Fruit fly (Drosophila melanogaster) whole organism, embryonic: ENCODE data around the gene hop.

Source experiments
- B-H1 ChIP-seq: fragments of 200-800 bp; sonication (Bioruptor generic); IDR thresholded peaks from 3 replicates; pipeline ENCODE4 v1.3.6; 2022; ENCODE audit warnings: missing biosample characterization, missing genetic modification characterization
- Blimp-1 ChIP-seq: fragments of 200-800 bp; sonication (Bioruptor generic); optimal IDR thresholded peaks from 3 replicates; lab custom pipeline; 2018; ENCODE audit warnings: missing biosample characterization, missing genetic modification characterization, mild to moderate bottlenecking, moderate library complexity, missing genetic modification reagents
- CG10209 ChIP-seq: fragments of 200-800 bp; sonication (Bioruptor generic); optimal IDR thresholded peaks from 3 replicates; lab custom pipeline; 2017; ENCODE audit warnings: missing biosample characterization, mild to moderate bottlenecking, missing genetic modification characterization, missing genetic modification reagents
- CG10462 ChIP-seq: fragments of 200-800 bp; sonication (Bioruptor generic); optimal IDR thresholded peaks from 2 replicates; lab custom pipeline; 2016; ENCODE audit warnings: missing biosample characterization, missing genetic modification characterization
- CG10565 ChIP-seq: fragments of 200-800 bp; sonication (Bioruptor generic); optimal IDR thresholded peaks from 3 replicates; lab custom pipeline; 2016; ENCODE audit warnings: missing biosample characterization, mild to moderate bottlenecking, missing genetic modification characterization
- CG11504 ChIP-seq: fragments of 200-800 bp; sonication (Bioruptor generic); optimal IDR thresholded peaks from 3 replicates; lab custom pipeline; 2019; ENCODE audit warnings: missing biosample characterization, mild to moderate bottlenecking, missing genetic modification characterization, moderate library complexity
- CG11723 ChIP-seq: fragments of 200-800 bp; sonication (Bioruptor generic); optimal IDR thresholded peaks from 2 replicates; lab custom pipeline; 2017; ENCODE audit warnings: missing biosample characterization, mild to moderate bottlenecking, missing genetic modification characterization
- CG12071 ChIP-seq: fragments of 200-800 bp; sonication (Bioruptor generic); optimal IDR thresholded peaks from 3 replicates; lab custom pipeline; 2018; ENCODE audit warnings: missing biosample characterization, mild to moderate bottlenecking, missing genetic modification characterization
- CG12744 ChIP-seq: fragments of 200-800 bp; sonication (Bioruptor generic); optimal IDR thresholded peaks from 2 replicates; lab custom pipeline; 2016; ENCODE audit warnings: missing biosample characterization, missing genetic modification characterization
- CG13296 ChIP-seq: fragments of 200-800 bp; sonication (Bioruptor generic); optimal IDR thresholded peaks from 3 replicates; lab custom pipeline; 2018; ENCODE audit warnings: missing biosample characterization, mild to moderate bottlenecking, missing genetic modification characterization
- CG15073 ChIP-seq: fragments of 200-800 bp; sonication (Bioruptor generic); optimal IDR thresholded peaks from 2 replicates; lab custom pipeline; 2016; ENCODE audit warnings: missing biosample characterization, missing genetic modification characterization
- CG15696 ChIP-seq: fragments of 200-800 bp; sonication (Bioruptor generic); optimal IDR thresholded peaks from 2 replicates; lab custom pipeline; 2019; ENCODE audit warnings: missing biosample characterization, mild to moderate bottlenecking, missing genetic modification characterization, moderate library complexity
- CG17802 ChIP-seq: fragments of 200-800 bp; sonication (Bioruptor generic); optimal IDR thresholded peaks from 2 replicates; lab custom pipeline; 2018; ENCODE audit warnings: missing biosample characterization, mild to moderate bottlenecking, missing genetic modification characterization, moderate library complexity
- CG1792 ChIP-seq: fragments of 200-800 bp; sonication (Bioruptor generic); optimal IDR thresholded peaks from 2 replicates; lab custom pipeline; 2016; ENCODE audit warnings: missing biosample characterization, missing genetic modification characterization
- CG3847 ChIP-seq: fragments of 200-800 bp; sonication (Bioruptor generic); IDR thresholded peaks from 2 replicates; pipeline ENCODE4 v1.3.6; 2022; ENCODE audit warnings: missing biosample characterization, missing genetic modification characterization
- CG3995 ChIP-seq: fragments of 200-800 bp; sonication (Bioruptor generic); optimal IDR thresholded peaks from 3 replicates; lab custom pipeline; 2016; ENCODE audit warnings: missing biosample characterization, missing genetic modification characterization
- CG4854 ChIP-seq: fragments of 200-800 bp; sonication (Bioruptor generic); optimal IDR thresholded peaks from 2 replicates; lab custom pipeline; 2016; ENCODE audit warnings: missing biosample characterization, missing genetic modification characterization, inconsistent platforms
- CG5953 ChIP-seq: fragments of 200-800 bp; sonication (Bioruptor generic); IDR thresholded peaks from 2 replicates; pipeline ENCODE4 v1.3.6; 2022; ENCODE audit warnings: missing biosample characterization, missing genetic modification characterization
- CG6254 ChIP-seq: fragments of 200-800 bp; sonication (Bioruptor generic); optimal IDR thresholded peaks from 3 replicates; lab custom pipeline; 2017; ENCODE audit warnings: mild to moderate bottlenecking, missing biosample characterization, missing genetic modification reagents, missing genetic modification characterization
- CG6689 ChIP-seq: fragments of 200-800 bp; sonication (Bioruptor generic); IDR thresholded peaks from 2 replicates; pipeline ENCODE4 v1.3.6; 2022; ENCODE audit warnings: missing biosample characterization, missing genetic modification characterization
- CG7556 ChIP-seq: fragments of 200-800 bp; sonication (Bioruptor generic); optimal IDR thresholded peaks from 2 replicates; lab custom pipeline; 2017; ENCODE audit warnings: missing biosample characterization, mild to moderate bottlenecking, missing genetic modification characterization
- CG9727 ChIP-seq: fragments of 200-800 bp; sonication (Bioruptor generic); optimal IDR thresholded peaks from 3 replicates; lab custom pipeline; 2017; ENCODE audit warnings: missing biosample characterization, mild to moderate bottlenecking, missing genetic modification characterization
- CkIIα-i1 ChIP-seq: fragments of 200-800 bp; sonication (Bioruptor generic); IDR thresholded peaks from 2 replicates; pipeline ENCODE4 v1.3.6; 2022; ENCODE audit warnings: missing biosample characterization, missing genetic modification characterization
- Doc2 ChIP-seq: fragments of 200-800 bp; sonication (Bioruptor generic); IDR thresholded peaks from 2 replicates; pipeline ENCODE4 v1.3.6; 2022; ENCODE audit warnings: missing biosample characterization, missing genetic modification characterization
- E2f1 ChIP-seq: fragments of 200-800 bp; sonication (Bioruptor generic); IDR thresholded peaks from 2 replicates; pipeline ENCODE4 v1.3.6; 2022; ENCODE audit warnings: missing biosample characterization, missing genetic modification characterization
- Gug ChIP-seq: fragments of 200-800 bp; sonication (Bioruptor generic); IDR thresholded peaks from 4 replicates; pipeline ENCODE4 v1.3.6; 2022; ENCODE audit warnings: missing biosample characterization, missing genetic modification characterization
- HLHmδ ChIP-seq: fragments of 200-800 bp; sonication (Bioruptor generic); optimal IDR thresholded peaks from 2 replicates; lab custom pipeline; 2018; ENCODE audit warnings: missing biosample characterization, mild to moderate bottlenecking, missing genetic modification characterization, moderate library complexity
- Hey ChIP-seq: fragments of 200-800 bp; sonication (Bioruptor generic); optimal IDR thresholded peaks from 3 replicates; lab custom pipeline; 2018; ENCODE audit warnings: missing biosample characterization, mild to moderate bottlenecking, missing genetic modification characterization
- HmgZ ChIP-seq: fragments of 200-800 bp; sonication (Bioruptor generic); optimal IDR thresholded peaks from 2 replicates; lab custom pipeline; 2018; ENCODE audit warnings: missing biosample characterization, mild to moderate bottlenecking, missing genetic modification characterization
- Hr39 ChIP-seq: fragments of >200 bp; optimal IDR thresholded peaks from 2 replicates; lab custom pipeline; 2017
- MTF-1 ChIP-seq: fragments of 200-800 bp; sonication (Bioruptor generic); optimal IDR thresholded peaks from 2 replicates; lab custom pipeline; 2018; ENCODE audit warnings: missing biosample characterization, mild to moderate bottlenecking, missing genetic modification characterization, borderline replicate concordance
- Poxn ChIP-seq: fragments of 200-800 bp; sonication (Bioruptor generic); IDR thresholded peaks from 2 replicates; pipeline ENCODE4 v1.3.6; 2022; ENCODE audit warnings: missing biosample characterization, missing genetic modification characterization
- TFAM ChIP-seq: fragments of 200-800 bp; sonication (Bioruptor generic); optimal IDR thresholded peaks from 2 replicates; lab custom pipeline; 2017; ENCODE audit warnings: missing biosample characterization, missing genetic modification characterization, inconsistent platforms
- ac ChIP-seq: fragments of 200-800 bp; sonication (Bioruptor generic); optimal IDR thresholded peaks from 3 replicates; lab custom pipeline; 2017; ENCODE audit warnings: missing biosample characterization, mild to moderate bottlenecking, missing genetic modification characterization
- amos ChIP-seq: fragments of 200-800 bp; sonication (Bioruptor generic); IDR thresholded peaks from 2 replicates; pipeline ENCODE4 v1.3.6; 2022; ENCODE audit warnings: missing biosample characterization, missing genetic modification characterization; ENCODE audit not compliant: partially characterized antibody
- caup ChIP-seq: fragments of 200-800 bp; sonication (Bioruptor generic); optimal IDR thresholded peaks from 3 replicates; lab custom pipeline; 2017; ENCODE audit warnings: missing biosample characterization, mild to moderate bottlenecking, missing genetic modification characterization, moderate library complexity; ENCODE audit not compliant: severe bottlenecking
- cwo ChIP-seq: fragments of 200-800 bp; sonication (Bioruptor generic); optimal IDR thresholded peaks from 3 replicates; lab custom pipeline; 2017; ENCODE audit warnings: missing biosample characterization, missing genetic modification characterization, mild to moderate bottlenecking, moderate library complexity, missing genetic modification reagents
- dmrt11E ChIP-seq: fragments of 200-800 bp; sonication (Bioruptor generic); optimal IDR thresholded peaks from 3 replicates; lab custom pipeline; 2018; ENCODE audit warnings: missing biosample characterization, mild to moderate bottlenecking, missing genetic modification characterization, moderate library complexity
- emc ChIP-seq: fragments of 200-800 bp; sonication (Bioruptor generic); optimal IDR thresholded peaks from 2 replicates; lab custom pipeline; 2016; ENCODE audit warnings: missing biosample characterization, missing genetic modification characterization
- grn ChIP-seq: fragments of 200-800 bp; sonication (Bioruptor generic); optimal IDR thresholded peaks from 3 replicates; lab custom pipeline; 2017; ENCODE audit warnings: missing biosample characterization, missing genetic modification characterization
- her ChIP-seq: fragments of 200-800 bp; sonication (Bioruptor generic); optimal IDR thresholded peaks from 2 replicates; lab custom pipeline; 2016; ENCODE audit warnings: missing biosample characterization, missing genetic modification characterization
- hth ChIP-seq: fragments of >200 bp; optimal IDR thresholded peaks from 2 replicates; lab custom pipeline; 2017; ENCODE audit warnings: inconsistent platforms
- insv ChIP-seq, 2 experiments: fragments of 200-800 bp; sonication (Bioruptor generic); optimal IDR thresholded peaks; 3 replicates each; lab custom pipeline; 2016 to 2018; ENCODE audit warnings: missing biosample characterization in 2 of 2, missing genetic modification characterization in 2 of 2
- mam ChIP-seq: fragments of 200-800 bp; sonication (Bioruptor generic); optimal IDR thresholded peaks from 3 replicates; lab custom pipeline; 2016; ENCODE audit warnings: missing biosample characterization, missing genetic modification characterization
- otp ChIP-seq: fragments of 200-800 bp; sonication (Bioruptor generic); IDR thresholded peaks from 3 replicates; pipeline ENCODE4, ENCODE4 v1.3.6; 2022; ENCODE audit warnings: missing biosample characterization, missing genetic modification characterization
- peb ChIP-seq: fragments of 200-800 bp; sonication (Bioruptor generic); IDR thresholded peaks from 2 replicates; pipeline ENCODE4 v1.3.6; 2022; ENCODE audit warnings: missing biosample characterization, missing genetic modification characterization
- salm ChIP-seq: fragments of 200-800 bp; sonication (Bioruptor generic); optimal IDR thresholded peaks from 2 replicates; lab custom pipeline; 2018; ENCODE audit warnings: missing biosample characterization, mild to moderate bottlenecking, missing genetic modification characterization
- sisA ChIP-seq: fragments of 200-800 bp; sonication (Bioruptor generic); IDR thresholded peaks from 2 replicates; pipeline ENCODE4 v1.3.6; 2022; ENCODE audit warnings: missing biosample characterization, missing genetic modification characterization
- vfl ChIP-seq: fragments of 200-800 bp; sonication (Bioruptor generic); optimal IDR thresholded peaks from 2 replicates; lab custom pipeline; 2016; ENCODE audit warnings: missing biosample characterization, missing genetic modification characterization
- zf30C ChIP-seq: fragments of 200-800 bp; sonication (Bioruptor generic); optimal IDR thresholded peaks from 3 replicates; lab custom pipeline; 2018; ENCODE audit warnings: missing biosample characterization, mild to moderate bottlenecking, missing genetic modification characterization

hop gene

DNA sequence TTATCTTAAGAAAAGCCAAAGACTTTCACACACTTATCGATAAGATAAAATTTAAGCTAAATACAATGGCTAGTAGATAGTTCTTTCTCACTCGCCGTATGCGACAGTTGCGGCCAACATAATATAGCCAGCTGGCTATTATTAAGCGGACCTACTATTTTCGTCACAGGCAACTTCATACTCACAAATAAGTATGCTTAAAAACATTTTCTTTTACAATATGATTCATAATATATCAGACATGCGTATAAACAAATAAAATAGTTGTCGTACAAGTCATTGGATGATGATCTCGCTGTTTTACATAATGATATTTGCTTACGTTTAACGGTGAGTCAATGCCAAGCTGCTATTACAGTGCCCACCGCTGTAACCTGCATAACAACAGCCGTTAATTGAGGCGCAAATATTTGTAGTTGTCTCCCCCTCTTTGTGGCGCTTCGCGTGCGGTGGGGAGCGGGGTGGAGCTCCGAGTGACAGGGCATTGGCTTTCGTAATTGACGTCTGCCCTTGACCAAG is 41.6 kb downstream of the hop start (continued):
- TF ChIP-seq CG7556 (peak; percentile 73), HmgZ (tag; lab: Kevin White, UChicago) (peak; percentile 54), salm (tag; lab: Kevin White, UChicago) (peak; percentile 64), CG6689 (GFP tag; lab: Robert Waterston, UW) (peak; percentile 46), zf30C (GFP tag; lab: Kevin White, UChicago) (no peak), CG13296 (peak; percentile 64), CG15696 (tag; lab: Kevin White, UChicago) (peak; percentile 42), caup (GFP tag; lab: Kevin White, UChicago) (peak; percentile 60), ac (GFP tag; lab: Kevin White, UChicago) (no peak), Poxn (no peak), CG3847 (GFP tag; lab: Robert Waterston, UW) (no peak; the same call in 1 of the 2 replicates), CG6254 (GFP tag; lab: Kevin White, UChicago) (peak; percentile 60), vfl (GFP tag; lab: Kevin White, UChicago) (no peak), peb (GFP tag; lab: Robert Waterston, UW) (peak; percentile 54), CG3995 (GFP tag; lab: Kevin White, UChicago) (no peak), MTF-1 (no peak)

DNA sequence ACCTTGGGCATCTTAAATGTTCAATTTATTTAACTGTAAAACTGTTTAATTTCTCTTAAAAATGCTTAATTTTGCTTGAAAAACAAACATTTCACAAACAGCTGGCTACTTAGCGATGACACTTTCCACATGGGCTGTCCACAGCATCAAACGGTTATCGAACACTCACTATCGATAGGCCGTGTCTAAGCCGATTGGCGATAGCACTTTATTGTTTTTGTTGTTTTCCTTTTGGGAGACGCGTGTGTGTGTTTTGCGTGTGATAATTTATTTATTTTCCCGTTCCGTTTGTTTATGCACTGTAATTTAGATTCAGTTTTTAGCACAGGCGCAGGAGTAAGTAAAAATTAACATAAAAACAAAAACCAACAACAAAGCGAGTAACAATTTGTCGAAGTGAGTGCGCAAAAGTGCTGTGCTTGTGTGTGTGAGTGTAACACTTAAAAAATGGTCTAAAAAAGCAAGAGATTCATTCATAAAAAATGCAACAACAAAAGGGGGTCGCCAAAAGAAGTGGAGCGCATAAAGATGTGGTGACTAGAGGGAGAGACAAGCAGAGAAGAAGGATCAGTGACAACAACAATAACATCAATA is 42.6 kb downstream of the hop start, which contains the start of gene Gapvd1:
TSS of gene Gapvd1 (plus strand) at position 211 of the 594 bp plus-strand sequence.
- TF ChIP-seq CG12071 (GFP tag; lab: Kevin White, UChicago), result no peak
- no peak for TF ChIP-seq CG13296
- no peak for TF ChIP-seq emc (GFP tag; lab: Kevin White, UChicago)
- TF ChIP-seq E2f1 (GFP tag; lab: Robert Waterston, UW), result 0 out of 2 replicates have a peak, but pooled peaks have one; percentile 21
- TF ChIP-seq Gug (GFP tag; lab: Robert Waterston, UW), result no peak; the same call in 3 of the 4 replicates
- no peak for TF ChIP-seq CG10462 (GFP tag; lab: Kevin White, UChicago)
- no peak for TF ChIP-seq sisA
- TF ChIP-seq amos, result peak; percentile 90
- peak; percentile 25 for TF ChIP-seq her (GFP tag; lab: Kevin White, UChicago)
- TF ChIP-seq mam (GFP tag; lab: Kevin White, UChicago), result peak; percentile 16
- TF ChIP-seq B-H1, result no peak
- no peak for TF ChIP-seq CG11723
- TF ChIP-seq CG17802 (tag; lab: Kevin White, UChicago), result no peak
- no peak for TF ChIP-seq CG1792 (GFP tag; lab: Kevin White, UChicago)
- no peak for TF ChIP-seq CG12744 (GFP tag; lab: Kevin White, UChicago)
- TF ChIP-seq vfl (GFP tag; lab: Kevin White, UChicago), result no peak
- no peak for TF ChIP-seq CG10209 (GFP tag; lab: Kevin White, UChicago)
- no peak for TF ChIP-seq CG5953
- TF ChIP-seq HLHmδ (GFP tag; lab: Kevin White, UChicago), result no peak
- TF ChIP-seq hth, result no peak
- no peak for TF ChIP-seq Doc2 (GFP tag; lab: Robert Waterston, UW)
- TF ChIP-seq Blimp-1 (GFP tag; lab: Kevin White, UChicago), result no peak
- no peak for TF ChIP-seq CG10565
- no peak for TF ChIP-seq CG4854 (GFP tag; lab: Kevin White, UChicago)
- TF ChIP-seq TFAM (GFP tag; lab: Kevin White, UChicago), result no peak
- no peak for TF ChIP-seq CG11504 (tag; lab: Kevin White, UChicago)
- TF ChIP-seq Hr39 (lab: Kevin White, UChicago), result no peak
- no peak for TF ChIP-seq dmrt11E (tag; lab: Kevin White, UChicago)
- no peak for TF ChIP-seq CG15073 (GFP tag; lab: Kevin White, UChicago)
- no peak for TF ChIP-seq Hey
- no peak for TF ChIP-seq otp (GFP tag; lab: Robert Waterston, UW)
- TF ChIP-seq CkIIα-i1 (GFP tag; lab: Robert Waterston, UW), result no peak
- TF ChIP-seq CG9727, result no peak
- TF ChIP-seq insv (GFP tag; optimal IDR thresholded peaks at IDR 0.05; lab: Kevin White, UChicago), result peak in 1 of 2 experiments; percentile 56
- TF ChIP-seq cwo (GFP tag; lab: Kevin White, UChicago), result no peak
- TF ChIP-seq grn (GFP tag; lab: Kevin White, UChicago), result no peak
